Fruit fly (Drosophila melanogaster) whole organism, prepupa: Measurements from ENCODE around the gene HipHop.

Source experiments
- Blimp-1 ChIP-seq: fragments of 200-800 bp; sonication (Bioruptor generic); optimal IDR thresholded peaks from 3 replicates; lab custom pipeline; 2017; ENCODE audit warnings: missing biosample characterization, missing genetic modification characterization, mild to moderate bottlenecking, moderate library complexity, missing genetic modification reagents
- CG11294 ChIP-seq: fragments of 200-800 bp; sonication (Bioruptor generic); IDR thresholded peaks from 2 replicates; pipeline ENCODE4 v1.3.6; 2022; ENCODE audit warnings: missing biosample characterization, missing genetic modification characterization
- CG11902 ChIP-seq: fragments of 200-800 bp; sonication (Bioruptor generic); optimal IDR thresholded peaks from 3 replicates; lab custom pipeline; 2016; ENCODE audit warnings: missing biosample characterization, missing genetic modification characterization
- CG15336 ChIP-seq: fragments of 200-800 bp; sonication (Bioruptor generic); IDR thresholded peaks from 2 replicates; pipeline ENCODE4 v1.3.6; 2022; ENCODE audit warnings: missing biosample characterization, missing genetic modification characterization
- CG1621 ChIP-seq: fragments of 200-800 bp; sonication (Bioruptor generic); optimal IDR thresholded peaks from 3 replicates; lab custom pipeline; 2018; ENCODE audit warnings: missing biosample characterization, mild to moderate bottlenecking, missing genetic modification characterization
- CG34406 ChIP-seq: fragments of 200-800 bp; sonication (Bioruptor generic); optimal IDR thresholded peaks from 3 replicates; lab custom pipeline; 2016; ENCODE audit warnings: missing biosample characterization, missing genetic modification characterization
- CG4318 ChIP-seq: fragments of 200-800 bp; sonication (Bioruptor generic); optimal IDR thresholded peaks from 3 replicates; lab custom pipeline; 2017; ENCODE audit warnings: missing biosample characterization, mild to moderate bottlenecking, missing genetic modification characterization
- CG6276 ChIP-seq: fragments of 200-800 bp; sonication (Bioruptor generic); optimal IDR thresholded peaks from 2 replicates; lab custom pipeline; 2017; ENCODE audit warnings: missing biosample characterization, mild to moderate bottlenecking, missing genetic modification characterization
- CG6792 ChIP-seq: fragments of 200-800 bp; sonication (Bioruptor generic); optimal IDR thresholded peaks from 3 replicates; lab custom pipeline; 2016; ENCODE audit warnings: missing biosample characterization, missing genetic modification characterization
- CG6854 ChIP-seq: fragments of 200-800 bp; sonication (Bioruptor generic); optimal IDR thresholded peaks from 2 replicates; lab custom pipeline; 2017; ENCODE audit warnings: missing biosample characterization, mild to moderate bottlenecking, missing genetic modification characterization
- CG7368 ChIP-seq: fragments of 200-800 bp; sonication (Bioruptor generic); optimal IDR thresholded peaks from 3 replicates; lab custom pipeline; 2016; ENCODE audit warnings: missing biosample characterization, missing genetic modification characterization
- Eip75B ChIP-seq: fragments of 200-800 bp; sonication (Bioruptor generic); optimal IDR thresholded peaks from 3 replicates; lab custom pipeline; 2016; ENCODE audit warnings: missing biosample characterization, missing genetic modification characterization
- Eip78C ChIP-seq: fragments of 200-800 bp; sonication (Bioruptor generic); peaks from one replicate; lab custom pipeline; 2016; ENCODE audit warnings: missing biosample characterization, missing genetic modification characterization
- Ets96B ChIP-seq: fragments of 200-800 bp; optimal IDR thresholded peaks from 2 replicates; lab custom pipeline; 2019; ENCODE audit warnings: missing biosample characterization, mild to moderate bottlenecking, missing genetic modification characterization, moderate library complexity
- Met ChIP-seq: fragments of 200-800 bp; sonication (Bioruptor generic); optimal IDR thresholded peaks from 3 replicates; lab custom pipeline; 2016; ENCODE audit warnings: missing biosample characterization, missing genetic modification characterization
- OdsH ChIP-seq: fragments of 200-800 bp; sonication (Bioruptor generic); optimal IDR thresholded peaks from 3 replicates; lab custom pipeline; 2016; ENCODE audit warnings: missing biosample characterization, missing genetic modification characterization
- Smox ChIP-seq: fragments of 200-800 bp; sonication (Bioruptor generic); optimal IDR thresholded peaks from 3 replicates; lab custom pipeline; 2016; ENCODE audit warnings: missing biosample characterization, missing genetic modification characterization
- Sox102F ChIP-seq: fragments of 200-800 bp; sonication (Bioruptor generic); optimal IDR thresholded peaks from 2 replicates; lab custom pipeline; 2016; ENCODE audit warnings: missing biosample characterization, mild to moderate bottlenecking, missing genetic modification characterization
- Sox14 ChIP-seq: fragments of 200-800 bp; sonication (Bioruptor generic); optimal IDR thresholded peaks from 3 replicates; lab custom pipeline; 2016; ENCODE audit warnings: missing biosample characterization, missing genetic modification characterization
- Sox15 ChIP-seq: fragments of 200-800 bp; sonication (Bioruptor generic); optimal IDR thresholded peaks from 3 replicates; lab custom pipeline; 2016; ENCODE audit warnings: missing biosample characterization, missing genetic modification characterization
- achi ChIP-seq: fragments of 200-800 bp; sonication (Bioruptor generic); optimal IDR thresholded peaks from 3 replicates; lab custom pipeline; 2016; ENCODE audit warnings: missing biosample characterization, missing genetic modification characterization
- acj6 ChIP-seq: fragments of 200-800 bp; sonication (Bioruptor generic); optimal IDR thresholded peaks from 3 replicates; lab custom pipeline; 2016; ENCODE audit warnings: missing biosample characterization, missing genetic modification characterization
- cyc ChIP-seq: fragments of 200-800 bp; sonication (Bioruptor generic); optimal IDR thresholded peaks from 3 replicates; lab custom pipeline; 2016; ENCODE audit warnings: missing biosample characterization, missing genetic modification characterization
- dac ChIP-seq: fragments of 200-800 bp; sonication (Bioruptor generic); optimal IDR thresholded peaks from 2 replicates; lab custom pipeline; 2017; ENCODE audit warnings: missing biosample characterization, mild to moderate bottlenecking, missing genetic modification characterization
- dsx ChIP-seq: fragments of 200-800 bp; optimal IDR thresholded peaks from 3 replicates; lab custom pipeline; 2019; ENCODE audit warnings: missing biosample characterization, mild to moderate bottlenecking, missing genetic modification characterization, moderate library complexity; ENCODE audit not compliant: poor library complexity, severe bottlenecking
- esn ChIP-seq: fragments of 200-800 bp; sonication (Bioruptor generic); optimal IDR thresholded peaks from 2 replicates; lab custom pipeline; 2016; ENCODE audit warnings: missing biosample characterization, mild to moderate bottlenecking, missing genetic modification characterization, moderate library complexity
- fkh ChIP-seq: fragments of 200-800 bp; sonication (Bioruptor generic); optimal IDR thresholded peaks from 3 replicates; lab custom pipeline; 2017; ENCODE audit warnings: missing biosample characterization, mild to moderate bottlenecking, missing genetic modification characterization, moderate library complexity
- lz ChIP-seq: fragments of 200-800 bp; sonication (Bioruptor generic); optimal IDR thresholded peaks from 3 replicates; lab custom pipeline; 2016; ENCODE audit warnings: missing biosample characterization, missing genetic modification characterization
- net ChIP-seq: fragments of 200-800 bp; sonication (Bioruptor generic); optimal IDR thresholded peaks from 3 replicates; lab custom pipeline; 2016; ENCODE audit warnings: missing biosample characterization, missing genetic modification characterization
- pdm3 ChIP-seq: fragments of 200-800 bp; sonication (Bioruptor generic); optimal IDR thresholded peaks from 3 replicates; lab custom pipeline; 2016; ENCODE audit warnings: missing biosample characterization, missing genetic modification characterization
- spab ChIP-seq: fragments of 200-800 bp; sonication (Bioruptor generic); optimal IDR thresholded peaks from 2 replicates; lab custom pipeline; 2017; ENCODE audit warnings: missing biosample characterization, mild to moderate bottlenecking, missing genetic modification characterization, missing genetic modification reagents
- ss ChIP-seq, 2 experiments: fragments of 200-800 bp; sonication (Bioruptor generic); optimal IDR thresholded peaks; 2 replicates in 1 of 2; 3 replicates in 1 of 2; lab custom pipeline; 2017 to 2018; ENCODE audit warnings: mild to moderate bottlenecking in 2 of 2, missing biosample characterization in 2 of 2, missing genetic modification characterization in 2 of 2, moderate library complexity in 1 of 2
- topi ChIP-seq: fragments of 200-800 bp; sonication (Bioruptor generic); optimal IDR thresholded peaks from 3 replicates; lab custom pipeline; 2016; ENCODE audit warnings: missing biosample characterization, missing genetic modification characterization
- vri ChIP-seq: fragments of 200-800 bp; sonication (Bioruptor generic); optimal IDR thresholded peaks from 3 replicates; lab custom pipeline; 2016; ENCODE audit warnings: missing biosample characterization, mild to moderate bottlenecking, missing genetic modification characterization

HipHop gene

DNA sequence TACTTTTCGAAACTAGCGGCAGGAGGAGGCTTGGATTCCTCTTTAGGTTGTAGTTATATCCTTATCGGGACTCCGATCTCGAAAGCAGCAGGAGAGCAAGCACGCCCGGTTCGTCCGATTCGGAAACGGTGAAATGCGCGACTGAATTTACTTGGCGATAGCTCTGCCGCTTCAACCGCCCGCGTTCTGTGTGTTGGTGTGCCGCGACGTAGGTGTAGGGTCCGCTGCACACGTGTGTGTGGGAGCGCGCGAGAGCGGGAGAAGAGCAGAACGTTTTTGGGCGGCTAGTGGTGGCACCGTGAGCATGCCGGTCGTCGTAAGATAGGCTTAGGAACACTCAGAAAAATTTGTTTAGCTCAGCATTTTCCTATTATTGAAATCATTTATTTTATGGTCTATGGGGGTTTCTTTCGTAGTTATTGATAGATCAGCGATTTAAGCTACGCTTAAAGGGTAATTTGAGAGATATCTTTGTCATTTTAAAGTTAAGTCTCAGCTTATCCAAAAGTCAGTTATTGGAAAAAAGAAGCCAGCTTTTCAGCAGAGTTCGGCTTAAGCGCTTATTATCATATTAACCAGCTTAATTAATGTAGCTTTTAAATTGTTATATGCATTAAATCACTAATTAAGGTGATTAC lies 19.5 kb downstream of the HipHop start (continued):
- TF ChIP-seq pdm3 (GFP tag; lab: Kevin White, UChicago) (peak; percentile 51), CG6276 (GFP tag; lab: Kevin White, UChicago) (peak; percentile 11), net (GFP tag; lab: Kevin White, UChicago) (peak; percentile 59), CG34406 (GFP tag; lab: Kevin White, UChicago) (peak; percentile 38), CG11902 (GFP tag; lab: Kevin White, UChicago) (no peak), cyc (peak; percentile 56), vri (GFP tag; lab: Kevin White, UChicago) (peak; percentile 26), Met (GFP tag; lab: Kevin White, UChicago) (peak; percentile 63), CG4318 (GFP tag; lab: Kevin White, UChicago) (no peak)

DNA sequence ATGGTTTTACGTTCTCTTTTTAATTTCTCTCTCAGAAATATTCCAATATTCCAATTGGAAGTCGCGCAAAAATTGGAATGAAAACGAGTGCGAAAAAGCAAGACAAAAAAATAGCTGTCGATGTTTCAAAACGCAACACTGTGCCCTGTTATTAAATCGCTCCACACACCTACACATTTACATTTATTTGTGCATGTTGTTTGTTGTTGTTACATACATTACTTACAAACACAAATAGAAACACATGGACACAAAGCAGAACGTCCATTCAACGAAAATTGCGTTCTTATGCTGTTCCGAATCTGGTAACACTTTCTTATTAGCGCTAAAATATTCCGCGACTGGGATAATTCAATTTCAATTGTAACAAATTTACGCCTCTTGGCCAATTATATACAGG lies 20.3 kb downstream of the HipHop start:
- TF ChIP-seq CG15336 (GFP tag; lab: Robert Waterston, UW) (no peak), CG6276 (GFP tag; lab: Kevin White, UChicago) (no peak), cyc (no peak), dsx (no peak), lz (GFP tag; lab: Kevin White, UChicago) (no peak), Sox14 (no peak), CG1621 (tag; lab: Kevin White, UChicago) (no peak), CG7368 (GFP tag; lab: Kevin White, UChicago) (no peak), CG6854 (GFP tag; lab: Kevin White, UChicago) (no peak), topi (no peak), CG4318 (GFP tag; lab: Kevin White, UChicago) (no peak), CG11294 (GFP tag; lab: Robert Waterston, UW) (no peak), Ets96B (tag; lab: Kevin White, UChicago) (no peak), fkh (GFP tag; lab: Kevin White, UChicago) (no peak), Sox102F (GFP tag; lab: Kevin White, UChicago) (no peak), pdm3 (GFP tag; lab: Kevin White, UChicago) (no peak)

dm6 chr3L:18842236-18842635 lies 21.3 kb downstream of the HipHop start:
- no peak for TF ChIP-seq Sox15 (GFP tag; lab: Kevin White, UChicago)
- TF ChIP-seq achi (GFP tag; lab: Kevin White, UChicago) = no peak

- TF ChIP-seq Sox14 (no peak), Sox15 (GFP tag; lab: Kevin White, UChicago) (no peak), Smox (GFP tag; lab: Kevin White, UChicago) (no peak)
Measured at dm6 chr3L:18845833-18846232, 24.9 kb downstream of the HipHop start.

DNA sequence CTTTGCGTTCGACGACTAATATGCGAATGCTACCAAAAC lies 25.1 kb downstream of the HipHop start, which contains the start of gene Indy:
Indy (minus strand) TSS at position 35 of the 39 bp plus-strand sequence.
- no peak for TF ChIP-seq dac (GFP tag; lab: Kevin White, UChicago)
- TF ChIP-seq spab (GFP tag; lab: Kevin White, UChicago) = no peak
- no peak for TF ChIP-seq Blimp-1 (GFP tag; lab: Kevin White, UChicago)
- no peak for TF ChIP-seq ss (GFP tag; optimal IDR thresholded peaks at IDR 0.05; lab: Kevin White, UChicago)
- no peak for TF ChIP-seq acj6 (GFP tag; lab: Kevin White, UChicago)

- TF ChIP-seq ss (GFP tag; optimal IDR thresholded peaks at IDR 0.05; lab: Kevin White, UChicago) (peak in 1 of 2 experiments; percentile 8), Sox102F (GFP tag; lab: Kevin White, UChicago) (no peak), Eip78C (GFP tag; lab: Kevin White, UChicago) (no peak), OdsH (no peak), net (GFP tag; lab: Kevin White, UChicago) (no peak), dsx (peak; percentile 74), CG6854 (GFP tag; lab: Kevin White, UChicago) (no peak), CG15336 (GFP tag; lab: Robert Waterston, UW) (0 out of 2 replicates have a peak, but pooled peaks have one; percentile 14), Eip75B (no peak), fkh (GFP tag; lab: Kevin White, UChicago) (peak; percentile 17), CG4318 (GFP tag; lab: Kevin White, UChicago) (no peak), Ets96B (tag; lab: Kevin White, UChicago) (no peak), CG6792 (no peak), CG7368 (GFP tag; lab: Kevin White, UChicago) (no peak), esn (GFP tag; lab: Kevin White, UChicago) (no peak)
Measured at dm6 chr3L:18846272-18846741, 25.3 kb downstream of the HipHop start.
